Fruit fly (Drosophila melanogaster) whole organism, embryonic: ENCODE measurements around the gene CG14079.

Experiments
- CG10366 ChIP-seq: fragments of 200-800 bp; sonication (Bioruptor generic); IDR thresholded peaks from 2 replicates; pipeline ENCODE4 v1.3.6; 2022; ENCODE audit warnings: missing biosample characterization, missing genetic modification characterization
- CG12219 ChIP-seq: fragments of 200-800 bp; sonication (Bioruptor generic); optimal IDR thresholded peaks from 3 replicates; lab custom pipeline; 2018; ENCODE audit warnings: missing biosample characterization, mild to moderate bottlenecking, missing genetic modification characterization
- CG13624 ChIP-seq: fragments of 200-800 bp; sonication (Bioruptor generic); optimal IDR thresholded peaks from 2 replicates; lab custom pipeline; 2016; ENCODE audit warnings: missing biosample characterization, missing genetic modification characterization
- CG14860 ChIP-seq: fragments of 200-800 bp; sonication (Bioruptor generic); IDR thresholded peaks from 3 replicates; pipeline ENCODE4 v1.3.6; 2022; ENCODE audit warnings: missing biosample characterization, missing genetic modification characterization; ENCODE audit not compliant: partially characterized antibody
- CG16779 ChIP-seq: fragments of 200-800 bp; sonication (Bioruptor generic); IDR thresholded peaks from 2 replicates; pipeline ENCODE4 v1.3.6; 2022; ENCODE audit warnings: missing biosample characterization, missing genetic modification characterization
- CG2875 ChIP-seq: fragments of 200-800 bp; sonication (Bioruptor generic); optimal IDR thresholded peaks from 2 replicates; lab custom pipeline; 2017; ENCODE audit warnings: missing biosample characterization, mild to moderate bottlenecking, missing genetic modification characterization, missing genetic modification reagents
- Ravus ChIP-seq: fragments of 200-800 bp; sonication (Bioruptor generic); IDR thresholded peaks from 2 replicates; pipeline ENCODE4 v1.3.6; 2022; ENCODE audit warnings: missing biosample characterization, missing genetic modification characterization
- Ssrp ChIP-seq: fragments of 200-800 bp; sonication (Bioruptor generic); optimal IDR thresholded peaks from 2 replicates; lab custom pipeline; 2018; ENCODE audit warnings: missing biosample characterization, mild to moderate bottlenecking, missing genetic modification characterization, moderate library complexity
- ase ChIP-seq: fragments of 200-800 bp; sonication (Bioruptor generic); IDR thresholded peaks from 3 replicates; pipeline ENCODE4 v1.3.6; 2022; ENCODE audit warnings: missing biosample characterization, missing genetic modification characterization
- disco-r ChIP-seq: fragments of 200-800 bp; sonication (Bioruptor generic); optimal IDR thresholded peaks from 2 replicates; lab custom pipeline; 2016; ENCODE audit warnings: missing biosample characterization, missing genetic modification characterization
- nmo ChIP-seq: fragments of 200-800 bp; sonication (Bioruptor generic); optimal IDR thresholded peaks from 2 replicates; lab custom pipeline; 2018; ENCODE audit warnings: missing biosample characterization, mild to moderate bottlenecking, missing genetic modification characterization, moderate library complexity
- twi ChIP-seq: fragments of 200-800 bp; optimal IDR thresholded peaks from 2 replicates; lab custom pipeline; 2019; ENCODE audit warnings: missing biosample characterization, mild to moderate bottlenecking, missing genetic modification characterization, moderate library complexity

dm6 chr3L:19100188-19100587, 2.4 kb downstream of the CG14079 start, which contains the start of gene Gem2:
- TF ChIP-seq nmo (GFP tag; lab: Kevin White, UChicago) (peak; percentile 13), CG12219 (no peak), CG16779 (GFP tag; lab: Robert Waterston, UW) (no peak), CG2875 (GFP tag; lab: Kevin White, UChicago) (no peak), CG13624 (GFP tag; lab: Kevin White, UChicago) (no peak), CG10366 (GFP tag; lab: Robert Waterston, UW) (no peak), CG14860 (no peak), disco-r (GFP tag; lab: Kevin White, UChicago) (no peak), ase (GFP tag; lab: Robert Waterston, UW) (no peak), Ravus (GFP tag; lab: Robert Waterston, UW) (no peak), Ssrp (tag; lab: Kevin White, UChicago) (no peak), twi (tag; lab: Kevin White, UChicago) (no peak)
